Worm (Caenorhabditis elegans) whole organism, young adult: ENCODE results near the gene ztf-8.
A peak's percentile ranks its signal among the peaks of the same experiment; 100 is the strongest.

Experiments
- B0035.1 ChIP-seq: sonication (generic microtip); optimal IDR thresholded peaks from 2 replicates; lab custom pipeline; 2016; ENCODE audit warnings: missing genetic modification characterization, mild to moderate bottlenecking, missing compliant biosample characterization, missing genotype, missing genetic modification reagents
- B0261.1 ChIP-seq: sonication (generic microtip); optimal IDR thresholded peaks from 2 replicates; lab custom pipeline; 2016; ENCODE audit warnings: mild to moderate bottlenecking, missing genetic modification characterization, moderate library complexity, missing compliant biosample characterization
- B0336.3 ChIP-seq: fragments of 200-800 bp; sonication (Bioruptor generic); IDR thresholded peaks from 2 replicates; pipeline ENCODE4 v1.3.6; 2022; ENCODE audit warnings: missing genetic modification characterization, missing compliant biosample characterization
- C06A6.2 ChIP-seq: fragments of 200-800 bp; sonication (Bioruptor generic); conservative IDR thresholded peaks from 2 replicates; pipeline ENCODE4 v1.3.6; 2022; ENCODE audit warnings: missing genetic modification characterization, missing compliant biosample characterization
- C17E4.6 ChIP-seq: fragments of 200-800 bp; sonication (Bioruptor generic); IDR thresholded peaks from 2 replicates; pipeline ENCODE4 v1.3.6; 2022; ENCODE audit warnings: missing genetic modification reagents, missing genetic modification characterization, missing compliant biosample characterization
- D2030.7 ChIP-seq: fragments of 200-800 bp; sonication (Bioruptor generic); IDR thresholded peaks from 2 replicates; pipeline ENCODE4 v1.3.6; 2022; ENCODE audit warnings: missing genetic modification reagents, missing genetic modification characterization, missing compliant biosample characterization
- F23B12.7 ChIP-seq: sonication (generic microtip); optimal IDR thresholded peaks from 2 replicates; lab custom pipeline; 2017; ENCODE audit warnings: missing genetic modification characterization, mild to moderate bottlenecking, missing compliant biosample characterization, antibody characterized with exemption, moderate library complexity; ENCODE audit not compliant: insufficient read depth
- F39B2.1 ChIP-seq: fragments of 200-800 bp; sonication (Bioruptor generic); IDR thresholded peaks from 2 replicates; pipeline ENCODE4 v1.3.6; 2022; ENCODE audit warnings: missing genetic modification reagents, missing genetic modification characterization, missing compliant biosample characterization
- Y53G8AR.9 ChIP-seq: fragments of 200-800 bp; sonication (Bioruptor generic); conservative IDR thresholded peaks from 2 replicates; pipeline ENCODE4 v1.3.6; 2022; ENCODE audit warnings: missing genetic modification reagents, missing genetic modification characterization, missing compliant biosample characterization
- Y95B8A.8 ChIP-seq: fragments of 200-800 bp; sonication (Bioruptor generic); IDR thresholded peaks from 2 replicates; pipeline ENCODE4 v1.3.6; 2022; ENCODE audit warnings: missing genetic modification reagents, missing genetic modification characterization, missing compliant biosample characterization
- aptf-2 ChIP-seq: fragments of 200-800 bp; sonication (Bioruptor generic); conservative IDR thresholded peaks from 2 replicates; pipeline ENCODE4 v1.3.6; 2022; ENCODE audit warnings: missing genetic modification reagents, missing genetic modification characterization, missing compliant biosample characterization
- athp-1 ChIP-seq: sonication (generic microtip); optimal IDR thresholded peaks from 2 replicates; lab custom pipeline; 2017; ENCODE audit warnings: mild to moderate bottlenecking, missing genetic modification characterization, missing compliant biosample characterization
- attf-6 ChIP-seq: fragments of 200-800 bp; sonication (Bioruptor generic); IDR thresholded peaks from 2 replicates; pipeline ENCODE4 v1.3.6; 2022; ENCODE audit warnings: missing genetic modification reagents, missing genetic modification characterization, missing compliant biosample characterization
- bed-2 ChIP-seq: fragments of 200-800 bp; sonication (Bioruptor generic); IDR thresholded peaks from 2 replicates; pipeline ENCODE4 v1.3.6; 2022; ENCODE audit warnings: missing genetic modification reagents, missing genetic modification characterization, missing compliant biosample characterization
- ceh-27 ChIP-seq: fragments of 200-800 bp; sonication (Bioruptor generic); optimal IDR thresholded peaks from 2 replicates; lab custom pipeline; 2018; ENCODE audit warnings: mild to moderate bottlenecking, missing genetic modification characterization, moderate library complexity, missing compliant biosample characterization
- ceh-40 ChIP-seq: fragments of 200-800 bp; sonication (Bioruptor generic); IDR thresholded peaks from 2 replicates; pipeline ENCODE4 v1.3.6; 2022; ENCODE audit warnings: missing genetic modification characterization, missing compliant biosample characterization
- ceh-58 ChIP-seq: fragments of 200-800 bp; sonication (Bioruptor generic); IDR thresholded peaks from 2 replicates; pipeline ENCODE4 v1.3.6; 2022; ENCODE audit warnings: missing genetic modification characterization, missing compliant biosample characterization
- ceh-91 ChIP-seq: fragments of 200-800 bp; sonication (Bioruptor generic); IDR thresholded peaks from 2 replicates; pipeline ENCODE4 v1.3.6; 2022; ENCODE audit warnings: missing genetic modification reagents, missing genetic modification characterization, missing compliant biosample characterization
- fkh-3 ChIP-seq: sonication (generic microtip); optimal IDR thresholded peaks from 2 replicates; lab custom pipeline; 2016; ENCODE audit warnings: mild to moderate bottlenecking, missing genetic modification characterization, missing compliant biosample characterization
- gei-17 ChIP-seq: fragments of 200-800 bp; sonication (Bioruptor generic); optimal IDR thresholded peaks from 2 replicates; lab custom pipeline; 2018; ENCODE audit warnings: mild to moderate bottlenecking, missing genetic modification characterization, missing compliant biosample characterization
- him-1 ChIP-seq: sonication (generic microtip); optimal IDR thresholded peaks from 2 replicates; lab custom pipeline; 2016; ENCODE audit warnings: missing genotype, missing genetic modification reagents, missing genetic modification characterization, missing compliant biosample characterization
- hmg-1.2 ChIP-seq: fragments of 200-800 bp; sonication (Bioruptor generic); IDR thresholded peaks from 2 replicates; pipeline ENCODE4 v1.3.6; 2022; ENCODE audit warnings: missing genetic modification reagents, missing genetic modification characterization, missing compliant biosample characterization
- hrde-1 ChIP-seq: sonication (generic microtip); optimal IDR thresholded peaks from 2 replicates; lab custom pipeline; 2016; ENCODE audit warnings: missing genetic modification characterization, mild to moderate bottlenecking, missing compliant biosample characterization, moderate library complexity, missing genotype, missing genetic modification reagents, borderline replicate concordance
- lag-1 ChIP-seq: fragments of 200-800 bp; sonication (Bioruptor generic); IDR thresholded peaks from 2 replicates; pipeline ENCODE4 v1.3.6; 2022; ENCODE audit warnings: missing genetic modification reagents, missing genetic modification characterization, missing compliant biosample characterization
- let-526 ChIP-seq: fragments of 200-800 bp; sonication (Bioruptor generic); IDR thresholded peaks from 2 replicates; pipeline ENCODE4 v1.3.6; 2022; ENCODE audit warnings: missing genetic modification reagents, missing genetic modification characterization, missing compliant biosample characterization
- let-607 ChIP-seq, 2 experiments: fragments of 200-800 bp in 1 of 2; sonication (Bioruptor generic) in 1 of 2; sonication (generic microtip) in 1 of 2; optimal IDR thresholded peaks; 2 replicates each; lab custom pipeline; 2016 to 2018; ENCODE audit warnings: mild to moderate bottlenecking in 2 of 2, missing compliant biosample characterization in 2 of 2, missing genetic modification characterization in 2 of 2, moderate library complexity in 2 of 2, missing genotype in 1 of 2
- lin-40 ChIP-seq: sonication (generic microtip); optimal IDR thresholded peaks from 2 replicates; lab custom pipeline; 2016; ENCODE audit warnings: missing genetic modification characterization, mild to moderate bottlenecking, missing compliant biosample characterization, missing genotype, missing genetic modification reagents
- madf-3 ChIP-seq: fragments of 200-800 bp; sonication (Bioruptor generic); IDR thresholded peaks from 2 replicates; pipeline ENCODE4 v1.3.6; 2022; ENCODE audit warnings: missing genetic modification reagents, missing genetic modification characterization, missing compliant biosample characterization
- mel-28 ChIP-seq: sonication (generic microtip); optimal IDR thresholded peaks from 2 replicates; lab custom pipeline; 2016; ENCODE audit warnings: borderline replicate concordance, mild to moderate bottlenecking, missing genetic modification characterization, missing compliant biosample characterization
- mxl-1 ChIP-seq: sonication (generic microtip); optimal IDR thresholded peaks from 2 replicates; lab custom pipeline; 2016; ENCODE audit warnings: missing genetic modification characterization, missing compliant biosample characterization
- nfya-1 ChIP-seq: sonication (generic microtip); optimal IDR thresholded peaks from 2 replicates; lab custom pipeline; 2017; ENCODE audit warnings: antibody characterized with exemption, missing compliant biosample characterization, missing genetic modification characterization, borderline replicate concordance; ENCODE audit not compliant: insufficient read depth
- nhr-179 ChIP-seq: sonication (generic microtip); optimal IDR thresholded peaks from 2 replicates; lab custom pipeline; 2016; ENCODE audit warnings: mild to moderate bottlenecking, missing genetic modification characterization, missing compliant biosample characterization
- nhr-27 ChIP-seq: fragments of 200-800 bp; sonication (Bioruptor generic); optimal IDR thresholded peaks from 2 replicates; lab custom pipeline; 2018; ENCODE audit warnings: mild to moderate bottlenecking, missing genetic modification characterization, moderate library complexity, missing compliant biosample characterization
- rcor-1 ChIP-seq: fragments of 200-800 bp; sonication (Bioruptor generic); IDR thresholded peaks from 2 replicates; pipeline ENCODE4 v1.3.6; 2022; ENCODE audit warnings: missing genetic modification reagents, missing genetic modification characterization, missing compliant biosample characterization
- sdz-38 ChIP-seq: sonication (generic microtip); optimal IDR thresholded peaks from 2 replicates; lab custom pipeline; 2016; ENCODE audit warnings: missing genotype, missing genetic modification characterization, missing compliant biosample characterization
- sea-2 ChIP-seq: fragments of 200-800 bp; sonication (Bioruptor generic); IDR thresholded peaks from 2 replicates; pipeline ENCODE4 v1.3.6; 2022; ENCODE audit warnings: missing genetic modification characterization, missing compliant biosample characterization
- somi-1 ChIP-seq: fragments of 200-800 bp; sonication (Bioruptor generic); optimal IDR thresholded peaks from 2 replicates; lab custom pipeline; 2018; ENCODE audit warnings: mild to moderate bottlenecking, missing genetic modification characterization, missing compliant biosample characterization
- tbp1 ChIP-seq: fragments of 200-800 bp; sonication (Bioruptor generic); optimal IDR thresholded peaks from 2 replicates; lab custom pipeline; 2018; ENCODE audit warnings: mild to moderate bottlenecking, missing genetic modification characterization, missing compliant biosample characterization
- tbx-9 ChIP-seq: sonication (generic microtip); optimal IDR thresholded peaks from 2 replicates; lab custom pipeline; 2016; ENCODE audit warnings: borderline replicate concordance, missing genetic modification characterization, inconsistent platforms, missing compliant biosample characterization
- tlf-1 ChIP-seq: fragments of 200-800 bp; sonication (Bioruptor generic); optimal IDR thresholded peaks from 2 replicates; lab custom pipeline; 2018; ENCODE audit warnings: mild to moderate bottlenecking, missing genetic modification characterization, missing compliant biosample characterization
- zfh-2 ChIP-seq: fragments of 200-800 bp; sonication (Bioruptor generic); conservative IDR thresholded peaks from 2 replicates; pipeline ENCODE4 v1.3.6; 2022; ENCODE audit warnings: missing genetic modification reagents, missing genetic modification characterization, missing compliant biosample characterization
- ztf-18 ChIP-seq: sonication (generic microtip); optimal IDR thresholded peaks from 2 replicates; lab custom pipeline; 2016; ENCODE audit warnings: missing genotype, mild to moderate bottlenecking, missing genetic modification characterization, missing compliant biosample characterization
- ztf-22 ChIP-seq: fragments of 200-800 bp; sonication (Bioruptor generic); optimal IDR thresholded peaks from 2 replicates; lab custom pipeline; 2018; ENCODE audit warnings: mild to moderate bottlenecking, missing genetic modification characterization, moderate library complexity, missing compliant biosample characterization
- ztf-25 ChIP-seq: fragments of 200-800 bp; sonication (Bioruptor generic); IDR thresholded peaks from 2 replicates; pipeline ENCODE4 v1.3.6; 2022; ENCODE audit warnings: missing genetic modification reagents, missing genetic modification characterization, missing compliant biosample characterization

Gene ztf-8

ce11 chrIII:5304044-5304443, 30.8 kb upstream of the ztf-8 start:
- no peak for TF ChIP-seq athp-1 (tag; lab: Kevin White, UChicago)
- no peak for TF ChIP-seq let-607 (tag; optimal IDR thresholded peaks at IDR 0.05; lab: Kevin White, UChicago)
- TF ChIP-seq fkh-3 (tag; lab: Kevin White, UChicago), result no peak
- TF ChIP-seq aptf-2, result no peak
- TF ChIP-seq rcor-1 (GFP tag; lab: Robert Waterston, UW), result no peak
- TF ChIP-seq madf-3, result no peak
- TF ChIP-seq B0336.3 (GFP tag; lab: Robert Waterston, UW), result no peak
- no peak for TF ChIP-seq ztf-18 (tag; lab: Kevin White, UChicago)
- TF ChIP-seq ceh-91 (GFP tag; lab: Robert Waterston, UW), result no peak
- no peak for TF ChIP-seq ztf-25 (GFP tag; lab: Robert Waterston, UW)

ce11 chrIII:5301786-5302268, 28.6 kb upstream of the ztf-8 start, which contains the start of the genes T15B12.2 and F52C9.5:
Gene T15B12.2, minus strand, starts transcription at chrIII:5301886.
Gene F52C9.5, plus strand, starts transcription at chrIII:5302218.
- TF ChIP-seq sdz-38 (tag; lab: Kevin White, UChicago) (no peak), nhr-27 (no peak)
- TF ChIP-seq, all 124 proteins: peak for 0

ce11 chrIII:5294867-5295266, 21.6 kb upstream of the ztf-8 start:
- no peak for TF ChIP-seq bed-2
- peak; percentile 43; the same call in 1 of the 2 replicates for TF ChIP-seq let-526 (GFP tag; lab: Robert Waterston, UW)
- TF ChIP-seq F39B2.1 (GFP tag; lab: Robert Waterston, UW), result no peak
- TF ChIP-seq zfh-2 (GFP tag; lab: Robert Waterston, UW), result no peak
- peak; percentile 76 for TF ChIP-seq hmg-1.2 (GFP tag; lab: Robert Waterston, UW)
- TF ChIP-seq mxl-1, result peak; percentile 81
- TF ChIP-seq Y53G8AR.9 (GFP tag; lab: Robert Waterston, UW), result peak; percentile 71; the same call in 1 of the 2 replicates
- no peak for TF ChIP-seq mel-28 (tag; lab: Kevin White, UChicago)
- peak; percentile 80 for TF ChIP-seq somi-1 (GFP tag; lab: Kevin White, UChicago)
- TF ChIP-seq tbx-9 (tag; lab: Kevin White, UChicago), result no peak
- TF ChIP-seq him-1 (tag; lab: Kevin White, UChicago), result peak; percentile 70
- TF ChIP-seq hrde-1 (tag; lab: Kevin White, UChicago), result no peak
- TF ChIP-seq tlf-1 (GFP tag; lab: Kevin White, UChicago), result no peak
- no peak for TF ChIP-seq nfya-1 (tag; lab: Kevin White, UChicago)
- no peak for TF ChIP-seq C17E4.6 (GFP tag; lab: Robert Waterston, UW)
- TF ChIP-seq attf-6, result no peak
- TF ChIP-seq D2030.7 (GFP tag; lab: Robert Waterston, UW), result peak; percentile 70; the same call in 1 of the 2 replicates
- TF ChIP-seq lag-1, result no peak
- TF ChIP-seq tbp1 (GFP tag; lab: Kevin White, UChicago), result peak; percentile 99
- peak; percentile 73 for TF ChIP-seq ceh-27
- TF ChIP-seq nhr-179 (tag; lab: Kevin White, UChicago), result peak; percentile 5
- TF ChIP-seq C06A6.2 (GFP tag; lab: Robert Waterston, UW), result 0 out of 2 replicates have a peak, but pooled peaks have one; percentile 39
- peak; percentile 40 to 65 for TF ChIP-seq let-607 (tag; optimal IDR thresholded peaks at IDR 0.05; lab: Kevin White, UChicago)
- peak; percentile 53 for TF ChIP-seq rcor-1 (GFP tag; lab: Robert Waterston, UW)
- TF ChIP-seq athp-1 (tag; lab: Kevin White, UChicago), result peak; percentile 79
- no peak for TF ChIP-seq ztf-22 (GFP tag; lab: Kevin White, UChicago)
- no peak for TF ChIP-seq sea-2
- peak; percentile 96 for TF ChIP-seq B0261.1 (tag; lab: Kevin White, UChicago)
- peak; percentile 45 for TF ChIP-seq B0035.1
- TF ChIP-seq lin-40, result peak; percentile 38
- 0 out of 2 replicates have a peak, but pooled peaks have one; percentile 55 for TF ChIP-seq ceh-58 (GFP tag; lab: Robert Waterston, UW)
- TF ChIP-seq ztf-25 (GFP tag; lab: Robert Waterston, UW), result peak; percentile 96
- TF ChIP-seq Y95B8A.8 (GFP tag; lab: Robert Waterston, UW), result no peak
- TF ChIP-seq gei-17 (GFP tag; lab: Kevin White, UChicago), result no peak
- TF ChIP-seq F23B12.7, result peak; percentile 81
- peak; percentile 87 for TF ChIP-seq ceh-40
